Worm (Caenorhabditis elegans) whole organism, midembryonic: ENCODE results near the gene cand-1.

Source experiments
- T22C8.4 ChIP-seq: fragments of 200-800 bp; sonication (Bioruptor generic); IDR thresholded peaks from 2 replicates; pipeline ENCODE4 v1.3.6; 2022; ENCODE audit warnings: missing genetic modification characterization, missing compliant biosample characterization
- cog-1 ChIP-seq: sonication (generic microtip); optimal IDR thresholded peaks from 2 replicates; lab custom pipeline; 2016; ENCODE audit warnings: missing genetic modification characterization, missing compliant biosample characterization
- flt-1 ChIP-seq: fragments of 200-800 bp; sonication (Bioruptor generic); IDR thresholded peaks from 2 replicates; pipeline ENCODE4 v1.3.6; 2022; ENCODE audit warnings: missing genetic modification characterization, missing compliant biosample characterization
- klf-2 ChIP-seq: fragments of 200-800 bp; sonication (Bioruptor generic); conservative IDR thresholded peaks from 2 replicates; pipeline ENCODE4 v1.3.6; 2022; ENCODE audit warnings: missing genetic modification reagents, missing genetic modification characterization, missing compliant biosample characterization
- med-1 ChIP-seq: sonication (generic microtip); optimal IDR thresholded peaks from 2 replicates; lab custom pipeline; 2017; ENCODE audit warnings: missing genetic modification characterization, mild to moderate bottlenecking, missing compliant biosample characterization, antibody characterized with exemption, missing genetic modification reagents; ENCODE audit not compliant: insufficient read depth
- ref-1 ChIP-seq: fragments of 200-800 bp; sonication (Bioruptor generic); conservative IDR thresholded peaks from 2 replicates; pipeline ENCODE4 v1.3.6; 2022; ENCODE audit warnings: missing genetic modification reagents, missing genetic modification characterization, missing compliant biosample characterization
- tab-1 ChIP-seq: fragments of 200-800 bp; sonication (Bioruptor generic); IDR thresholded peaks from 2 replicates; pipeline ENCODE4 v1.3.6; 2022; ENCODE audit warnings: missing genetic modification characterization, missing compliant biosample characterization
- ztf-23 ChIP-seq: fragments of 200-800 bp; sonication (Bioruptor generic); IDR thresholded peaks from 2 replicates; pipeline ENCODE4 v1.3.6; 2022; ENCODE audit warnings: missing genetic modification reagents, missing genetic modification characterization, missing compliant biosample characterization
- ztf-29 ChIP-seq: fragments of 200-800 bp; sonication (Bioruptor generic); IDR thresholded peaks from 2 replicates; pipeline ENCODE4 v1.3.6; 2022; ENCODE audit warnings: missing genetic modification reagents, missing genetic modification characterization, missing compliant biosample characterization

cand-1 gene

ce11 chrV:16832865-16833264 is 30.2 kb downstream of the cand-1 start, which contains the start of gene phy-3:
Gene phy-3 (plus strand): TSS chrV:16833165.
- TF ChIP-seq klf-2 (GFP tag; lab: Robert Waterston, UW) (no peak), cog-1 (tag; lab: Kevin White, UChicago) (no peak), tab-1 (GFP tag; lab: Robert Waterston, UW) (no peak), ztf-29 (GFP tag; lab: Robert Waterston, UW) (no peak), ref-1 (GFP tag; lab: Robert Waterston, UW) (no peak), ztf-23 (GFP tag; lab: Robert Waterston, UW) (no peak), flt-1 (GFP tag; lab: Robert Waterston, UW) (no peak), T22C8.4 (GFP tag; lab: Robert Waterston, UW) (no peak), med-1 (GFP tag; lab: Kevin White, UChicago) (no peak)

- no peak for TF ChIP-seq T22C8.4 (GFP tag; lab: Robert Waterston, UW)
- no peak for TF ChIP-seq ref-1 (GFP tag; lab: Robert Waterston, UW)
These were observed 31.0 kb downstream of the cand-1 start for ce11 chrV:16833672-16834071.

ce11 chrV:16834989-16835388 is 32.3 kb downstream of the cand-1 start, which contains the start of gene tni-3:
Gene tni-3 (minus strand): TSS chrV:16835128.
- TF ChIP-seq flt-1 (GFP tag; lab: Robert Waterston, UW) (no peak), med-1 (GFP tag; lab: Kevin White, UChicago) (no peak), ztf-29 (GFP tag; lab: Robert Waterston, UW) (no peak), klf-2 (GFP tag; lab: Robert Waterston, UW) (no peak), T22C8.4 (GFP tag; lab: Robert Waterston, UW) (no peak), ref-1 (GFP tag; lab: Robert Waterston, UW) (no peak), ztf-23 (GFP tag; lab: Robert Waterston, UW) (no peak)

ce11 chrV:16836100-16836499 is 33.4 kb downstream of the cand-1 start:
- TF ChIP-seq ztf-23 (GFP tag; lab: Robert Waterston, UW) (no peak), med-1 (GFP tag; lab: Kevin White, UChicago) (no peak), T22C8.4 (GFP tag; lab: Robert Waterston, UW) (no peak), cog-1 (tag; lab: Kevin White, UChicago) (no peak), klf-2 (GFP tag; lab: Robert Waterston, UW) (no peak), flt-1 (GFP tag; lab: Robert Waterston, UW) (no peak)

- TF ChIP-seq cog-1 (tag; lab: Kevin White, UChicago) (no peak), ztf-23 (GFP tag; lab: Robert Waterston, UW) (no peak), ztf-29 (GFP tag; lab: Robert Waterston, UW) (no peak), flt-1 (GFP tag; lab: Robert Waterston, UW) (no peak), ref-1 (GFP tag; lab: Robert Waterston, UW) (no peak), tab-1 (GFP tag; lab: Robert Waterston, UW) (no peak), T22C8.4 (GFP tag; lab: Robert Waterston, UW) (no peak), klf-2 (GFP tag; lab: Robert Waterston, UW) (no peak), med-1 (GFP tag; lab: Kevin White, UChicago) (no peak)
These were observed 35.8 kb downstream of the cand-1 start for ce11 chrV:16838435-16838834.

ce11 chrV:16840283-16840682 is 37.6 kb downstream of the cand-1 start:
- TF ChIP-seq klf-2 (GFP tag; lab: Robert Waterston, UW) (no peak), ztf-29 (GFP tag; lab: Robert Waterston, UW) (no peak), ztf-23 (GFP tag; lab: Robert Waterston, UW) (no peak), T22C8.4 (GFP tag; lab: Robert Waterston, UW) (no peak), flt-1 (GFP tag; lab: Robert Waterston, UW) (no peak), ref-1 (GFP tag; lab: Robert Waterston, UW) (no peak), tab-1 (GFP tag; lab: Robert Waterston, UW) (no peak), med-1 (GFP tag; lab: Kevin White, UChicago) (no peak), cog-1 (tag; lab: Kevin White, UChicago) (no peak)

- no peak for TF ChIP-seq klf-2 (GFP tag; lab: Robert Waterston, UW)
- no peak for TF ChIP-seq tab-1 (GFP tag; lab: Robert Waterston, UW)
- no peak for TF ChIP-seq ztf-29 (GFP tag; lab: Robert Waterston, UW)
- no peak for TF ChIP-seq ztf-23 (GFP tag; lab: Robert Waterston, UW)
- no peak for TF ChIP-seq flt-1 (GFP tag; lab: Robert Waterston, UW)
- no peak for TF ChIP-seq med-1 (GFP tag; lab: Kevin White, UChicago)
- no peak for TF ChIP-seq cog-1 (tag; lab: Kevin White, UChicago)
- TF ChIP-seq ref-1 (GFP tag; lab: Robert Waterston, UW) = no peak
- no peak for TF ChIP-seq T22C8.4 (GFP tag; lab: Robert Waterston, UW)
These were observed 38.3 kb downstream of the cand-1 start, which contains the start of gene clec-40 for ce11 chrV:16840961-16841360. Gene clec-40 (minus strand): TSS chrV:16841061.

- TF ChIP-seq flt-1 (GFP tag; lab: Robert Waterston, UW) (no peak), tab-1 (GFP tag; lab: Robert Waterston, UW) (no peak), ref-1 (GFP tag; lab: Robert Waterston, UW) (no peak), klf-2 (GFP tag; lab: Robert Waterston, UW) (no peak), ztf-23 (GFP tag; lab: Robert Waterston, UW) (no peak), cog-1 (tag; lab: Kevin White, UChicago) (no peak), T22C8.4 (GFP tag; lab: Robert Waterston, UW) (no peak), med-1 (GFP tag; lab: Kevin White, UChicago) (no peak), ztf-29 (GFP tag; lab: Robert Waterston, UW) (no peak)
These were observed 40.3 kb downstream of the cand-1 start, which contains the start of gene clec-25 for ce11 chrV:16842941-16843340. Gene clec-25 (plus strand): TSS chrV:16843241.

ce11 chrV:16848498-16848897 is 45.8 kb downstream of the cand-1 start, which contains the start of the genes clec-36 and clec-26:
Gene clec-36 (minus strand): TSS chrV:16848598.
Gene clec-26 (plus strand): TSS chrV:16848611.
- TF ChIP-seq tab-1 (GFP tag; lab: Robert Waterston, UW) = no peak
- TF ChIP-seq ztf-23 (GFP tag; lab: Robert Waterston, UW) = no peak
- no peak for TF ChIP-seq ref-1 (GFP tag; lab: Robert Waterston, UW)
- TF ChIP-seq flt-1 (GFP tag; lab: Robert Waterston, UW) = no peak
- no peak for TF ChIP-seq klf-2 (GFP tag; lab: Robert Waterston, UW)
